Fruit fly (Drosophila melanogaster): ENCODE measurements around the gene CG1537.

Gene CG1537

DNA sequence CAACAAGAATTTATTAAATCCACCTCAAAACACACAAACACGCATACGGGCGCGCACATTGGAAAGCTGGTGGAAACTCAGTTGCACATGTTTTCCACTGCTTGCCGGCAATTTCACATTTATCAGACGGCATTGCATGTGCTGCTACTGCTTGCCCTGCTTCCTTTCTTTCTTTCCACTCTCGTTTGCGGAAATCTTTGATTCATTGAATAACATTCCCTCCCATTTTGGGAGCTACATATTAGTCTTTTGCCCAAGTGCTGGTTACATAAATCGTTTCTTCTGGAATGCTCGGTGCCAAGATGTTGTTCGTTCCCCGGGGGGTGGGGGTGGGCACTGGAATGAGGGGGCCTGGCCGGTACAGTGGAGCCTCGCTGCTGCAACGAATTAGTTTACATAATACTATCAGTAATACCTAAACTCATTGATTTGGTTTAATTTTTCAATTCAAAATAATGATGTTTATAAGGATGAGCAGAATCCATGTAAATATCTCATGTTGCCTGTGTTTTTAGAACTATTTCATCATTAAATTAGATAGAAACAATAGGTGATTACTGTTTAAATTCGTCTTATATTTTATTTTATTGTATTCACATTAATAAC is 46.0 kb upstream of the CG1537 start (continued):
- TF ChIP-seq YL-1 (GFP tag; optimal IDR thresholded peaks at IDR 0.05), result peak; percentile 49
- peak; percentile 38; the same call in 1 of the 2 replicates for TF ChIP-seq Ptx1 (GFP tag; IDR thresholded peaks at IDR 0.05)
- peak; percentile 45 for TF ChIP-seq HLH3B (GFP tag; IDR thresholded peaks at IDR 0.05)
- TF ChIP-seq CG32532 (GFP tag; IDR thresholded peaks at IDR 0.05), result peak; percentile 53; the same call in 1 of the 2 replicates
- no peak for TF ChIP-seq CG11085 (GFP tag; IDR thresholded peaks at IDR 0.05)
- no peak for TF ChIP-seq gro (GFP tag; optimal IDR thresholded peaks at IDR 0.05)
- peak; percentile 75 for TF ChIP-seq sens (GFP tag)
- TF ChIP-seq CG9817 (tag; optimal IDR thresholded peaks at IDR 0.05), result peak; percentile 6
- 0 out of 3 replicates have a peak, but pooled peaks have one; percentile 23 for TF ChIP-seq CG11456 (GFP tag; IDR thresholded peaks at IDR 0.05)
- TF ChIP-seq sisA (GFP tag; IDR thresholded peaks at IDR 0.05), result 0 out of 2 replicates have a peak, but pooled peaks have one; percentile 20
- TF ChIP-seq aop (GFP tag; IDR thresholded peaks at IDR 0.05), result no peak
- peak; percentile 23; the same call in 1 of the 3 replicates for TF ChIP-seq tgo (GFP tag; IDR thresholded peaks at IDR 0.05)
- TF ChIP-seq eve (GFP tag; optimal IDR thresholded peaks at IDR 0.05), result no peak
- TF ChIP-seq cg (GFP tag; optimal IDR thresholded peaks at IDR 0.05), result peak; percentile 54
- peak; percentile 9 for TF ChIP-seq CoRest (tag; optimal IDR thresholded peaks at IDR 0.05)
- no peak for TF ChIP-seq onecut (GFP tag; IDR thresholded peaks at IDR 0.05)
- no peak for TF ChIP-seq CG2129 (GFP tag; IDR thresholded peaks at IDR 0.05; ENCODE audit: partially characterized antibody)
- TF ChIP-seq zen2 (GFP tag; IDR thresholded peaks at IDR 0.05; ENCODE audit: partially characterized antibody), result no peak
- no peak for TF ChIP-seq gce (GFP tag; IDR thresholded peaks at IDR 0.05)
- TF ChIP-seq CG15696 (tag; optimal IDR thresholded peaks at IDR 0.05), result no peak
- TF ChIP-seq CG18599 (GFP tag; optimal IDR thresholded peaks at IDR 0.05), result peak; percentile 22

DNA sequence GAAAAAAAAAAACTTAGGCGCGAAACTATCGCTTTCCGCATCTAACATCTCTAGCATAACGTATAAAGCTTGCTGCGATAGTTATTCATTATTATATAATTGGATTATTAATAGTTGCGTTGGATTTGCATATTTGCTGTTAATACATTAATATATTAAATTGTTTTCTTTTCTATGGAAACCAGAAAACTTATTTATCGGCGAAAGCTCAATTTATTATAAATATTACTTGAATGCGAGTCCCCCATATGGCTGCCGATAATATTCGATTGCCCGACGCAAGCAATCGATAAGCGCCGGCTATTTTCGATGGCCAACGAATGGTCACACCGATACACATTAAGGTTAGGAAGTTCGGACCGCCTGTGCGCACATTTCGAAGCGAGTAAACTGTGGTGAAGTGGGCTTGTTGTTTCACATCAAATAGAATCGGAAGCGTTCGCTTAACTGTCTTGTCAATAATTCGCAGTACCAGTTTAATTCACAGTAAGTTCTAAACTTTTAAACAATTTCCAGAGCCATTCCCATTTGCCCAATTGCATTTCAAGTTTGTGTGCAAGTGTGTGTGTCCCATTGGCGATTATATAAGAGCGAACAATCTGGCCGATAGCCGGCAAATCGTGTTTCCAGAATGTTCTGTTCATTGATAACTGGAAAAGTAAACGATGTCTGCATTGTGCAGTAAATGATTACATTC is 45.3 kb upstream of the CG1537 start, which contains the start of gene Hsp60A:
TSS of gene Hsp60A (plus strand) at position 335 of the 697 bp plus-strand sequence.
- TF ChIP-seq CG1792 (GFP tag; optimal IDR thresholded peaks at IDR 0.05), result no peak
- TF ChIP-seq insv (GFP tag; optimal IDR thresholded peaks at IDR 0.05), result no peak
- no peak for TF ChIP-seq pan (optimal IDR thresholded peaks at IDR 0.05)
- peak in 1 of 2 experiments; percentile 39 for TF ChIP-seq pan (GFP tag; optimal IDR thresholded peaks at IDR 0.05 in 1 of 2, IDR thresholded peaks at IDR 0.05 in 1 of 2)
- no peak for TF ChIP-seq zf30C (GFP tag; optimal IDR thresholded peaks at IDR 0.05)
- TF ChIP-seq CG2678 (tag; optimal IDR thresholded peaks at IDR 0.05), result peak; percentile 67
- TF ChIP-seq CG12769 (tag; optimal IDR thresholded peaks at IDR 0.05), result no peak
- TF ChIP-seq ap (GFP tag; IDR thresholded peaks at IDR 0.05), result no peak
- TF ChIP-seq CG3281 (GFP tag; optimal IDR thresholded peaks at IDR 0.05), result peak; percentile 33
- peak; percentile 43 for TF ChIP-seq Atf6 (GFP tag; IDR thresholded peaks at IDR 0.05)
- peak; percentile 66 for TF ChIP-seq gfzf (GFP tag; optimal IDR thresholded peaks at IDR 0.05)
- no peak for TF ChIP-seq CG4617 (GFP tag; optimal IDR thresholded peaks at IDR 0.05; ENCODE audit: borderline replicate concordance)
- no peak for TF ChIP-seq CG15011 (GFP tag; optimal IDR thresholded peaks at IDR 0.05)
- no peak for TF ChIP-seq Dfd (GFP tag; optimal IDR thresholded peaks at IDR 0.05)
- peak; percentile 60; the same call in 2 of the 3 replicates for TF ChIP-seq CG17361 (GFP tag; IDR thresholded peaks at IDR 0.05)
- TF ChIP-seq Six4 (GFP tag; optimal IDR thresholded peaks at IDR 0.05), result peak; percentile 10
- TF ChIP-seq Deaf1 (tag; optimal IDR thresholded peaks at IDR 0.05), result no peak
- TF ChIP-seq so (GFP tag; IDR thresholded peaks at IDR 0.05), result no peak
- peak; percentile 47 for TF ChIP-seq sug (tag; optimal IDR thresholded peaks at IDR 0.05)
- TF ChIP-seq hb (GFP tag; IDR thresholded peaks at IDR 0.05; ENCODE audit: partially characterized antibody), result peak; percentile 76; the same call in 2 of the 3 replicates
- no peak for TF ChIP-seq CG1024 (GFP tag; IDR thresholded peaks at IDR 0.05)
- no peak for TF ChIP-seq CG12236 (GFP tag; optimal IDR thresholded peaks at IDR 0.05)
- TF ChIP-seq en (GFP tag; optimal IDR thresholded peaks at IDR 0.05), result no peak
- no peak for TF ChIP-seq CG8281 (tag; optimal IDR thresholded peaks at IDR 0.05)
- TF ChIP-seq fd64A (GFP tag; optimal IDR thresholded peaks at IDR 0.05), result no peak
- no peak for TF ChIP-seq CG6272 (GFP tag; IDR thresholded peaks at IDR 0.05)
- peak; percentile 6 for TF ChIP-seq YL-1 (GFP tag; optimal IDR thresholded peaks at IDR 0.05)
- peak; percentile 33 for TF ChIP-seq Meics (GFP tag; optimal IDR thresholded peaks at IDR 0.05)
- TF ChIP-seq CG12659 (GFP tag; optimal IDR thresholded peaks at IDR 0.05), result peak; percentile 54
